Fruit fly (Drosophila melanogaster): Measurements from ENCODE around the gene Csl4.

Csl4 gene

DNA sequence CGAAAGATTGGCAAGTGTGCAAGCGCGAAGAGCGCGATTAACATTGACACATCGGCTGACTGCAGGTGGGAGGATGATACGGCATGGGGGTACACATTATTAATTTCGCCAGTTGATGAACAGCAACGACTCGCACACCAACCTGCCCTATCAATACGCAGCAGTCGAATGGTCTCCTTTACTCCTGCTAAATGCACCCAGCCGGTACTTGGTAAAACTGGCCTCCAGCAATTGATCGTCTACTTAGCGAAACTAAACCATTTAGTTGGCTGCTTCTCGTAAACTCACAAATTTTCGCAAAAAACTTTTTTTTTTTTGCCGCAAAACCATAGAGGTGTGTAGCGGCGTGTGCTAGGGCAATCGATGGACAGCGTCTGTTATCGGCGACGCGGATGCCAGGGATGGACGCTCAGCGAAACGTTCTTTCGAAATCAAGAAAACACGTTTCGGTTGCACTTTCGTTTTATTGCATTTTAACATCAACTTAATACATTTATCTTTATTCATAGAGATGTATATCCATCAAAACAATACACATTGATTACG, 22.8 kb downstream of the Csl4 start, which contains the start of gene Ge-1:
Gene Ge-1 (minus strand): TSS at position 373 of the 546 bp plus-strand sequence.
- TF ChIP-seq CG13204 (GFP tag; optimal IDR thresholded peaks at IDR 0.05) (no peak), gl (tag; optimal IDR thresholded peaks at IDR 0.05) (peak; percentile 2)

DNA sequence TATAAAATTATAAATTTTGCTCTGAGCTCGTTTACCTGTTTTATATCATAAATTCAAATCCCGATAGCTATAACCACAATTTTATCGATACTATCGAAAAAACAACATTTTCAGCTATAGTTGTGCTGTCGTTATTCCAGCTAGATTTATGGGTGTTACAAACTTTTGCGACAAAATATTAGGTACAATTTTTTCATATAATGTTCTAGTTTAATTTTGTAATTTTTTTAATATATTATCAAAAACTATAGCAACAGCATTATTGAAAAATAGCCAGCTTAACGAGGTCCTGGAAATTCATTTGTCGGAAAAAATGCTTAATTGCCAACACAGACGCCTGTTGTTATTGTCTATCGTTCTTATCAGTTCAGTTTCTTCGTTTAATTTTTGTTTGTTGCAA, 32.3 kb downstream of the Csl4 start, which contains the start of gene Wdr59:
Gene Wdr59 (plus strand): TSS at position 334 of the 400 bp plus-strand sequence.
- peak; percentile 42 for TF ChIP-seq CG15710 (tag; optimal IDR thresholded peaks at IDR 0.05)
- TF ChIP-seq D1 (tag; optimal IDR thresholded peaks at IDR 0.05), result peak; percentile 87
- no peak for TF ChIP-seq CG12605 (GFP tag; IDR thresholded peaks at IDR 0.05)
- no peak for TF ChIP-seq EcR (GFP tag; optimal IDR thresholded peaks at IDR 0.05)
- no peak for TF ChIP-seq CG8301 (tag; optimal IDR thresholded peaks at IDR 0.05)
- no peak for TF ChIP-seq Pif1A (GFP tag; optimal IDR thresholded peaks at IDR 0.05)
- TF ChIP-seq CG17806 (tag; optimal IDR thresholded peaks at IDR 0.05), result peak; percentile 39
- no peak for TF ChIP-seq CG8159 (tag; optimal IDR thresholded peaks at IDR 0.05)
- no peak for TF ChIP-seq CG14655 (GFP tag; optimal IDR thresholded peaks at IDR 0.05)
- peak; percentile 37; the same call in 1 of the 2 replicates for TF ChIP-seq CG32121 (GFP tag; IDR thresholded peaks at IDR 0.05)
- TF ChIP-seq CG13204 (GFP tag; optimal IDR thresholded peaks at IDR 0.05), result no peak

DNA sequence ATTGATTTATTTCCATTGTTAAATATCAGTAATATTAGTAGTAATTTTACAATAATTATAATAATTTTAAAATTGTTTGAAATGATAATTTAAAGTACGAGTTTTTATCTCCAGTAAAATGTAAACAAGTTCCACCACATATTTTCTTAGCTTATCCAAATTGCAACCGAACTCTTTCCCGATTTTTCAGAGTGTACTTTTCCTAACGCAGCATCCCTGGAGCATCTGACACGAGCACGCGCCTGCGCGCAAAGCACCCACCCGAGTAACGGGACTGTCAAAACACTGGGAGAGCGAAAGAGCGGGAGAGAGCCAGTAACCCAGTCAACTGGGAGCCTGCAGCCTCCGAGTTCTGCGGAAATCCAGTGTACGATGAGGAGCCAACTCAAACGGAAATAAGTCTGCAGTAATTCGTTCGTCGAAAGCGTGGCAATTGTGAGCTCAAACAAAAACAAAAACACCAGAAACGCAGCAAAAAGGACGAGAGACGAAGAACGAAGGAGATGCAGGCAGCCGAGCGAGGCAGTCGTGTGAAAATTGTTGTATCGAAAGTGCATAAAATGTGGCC, 36.9 kb downstream of the Csl4 start, which contains the start of gene CG16854:
Gene CG16854 (plus strand): TSS at position 365 of the 568 bp plus-strand sequence.
- no peak for TF ChIP-seq CG34367 (tag; optimal IDR thresholded peaks at IDR 0.05)
- no peak for TF ChIP-seq gl (tag; optimal IDR thresholded peaks at IDR 0.05)
- TF ChIP-seq fd96Ca (GFP tag; IDR thresholded peaks at IDR 0.05), result 0 out of 3 replicates have a peak, but pooled peaks have one; percentile 31
- TF ChIP-seq CG4496 (GFP tag; IDR thresholded peaks at IDR 0.05), result 0 out of 3 replicates have a peak, but pooled peaks have one; percentile 7
- no peak for TF ChIP-seq Pif1A (GFP tag; optimal IDR thresholded peaks at IDR 0.05)
- TF ChIP-seq EcR (GFP tag; optimal IDR thresholded peaks at IDR 0.05), result no peak
- no peak for TF ChIP-seq CG13204 (GFP tag; optimal IDR thresholded peaks at IDR 0.05)
- TF ChIP-seq Ets98B (GFP tag; IDR thresholded peaks at IDR 0.05), result no peak
- no peak for TF ChIP-seq D1 (tag; optimal IDR thresholded peaks at IDR 0.05)

DNA sequence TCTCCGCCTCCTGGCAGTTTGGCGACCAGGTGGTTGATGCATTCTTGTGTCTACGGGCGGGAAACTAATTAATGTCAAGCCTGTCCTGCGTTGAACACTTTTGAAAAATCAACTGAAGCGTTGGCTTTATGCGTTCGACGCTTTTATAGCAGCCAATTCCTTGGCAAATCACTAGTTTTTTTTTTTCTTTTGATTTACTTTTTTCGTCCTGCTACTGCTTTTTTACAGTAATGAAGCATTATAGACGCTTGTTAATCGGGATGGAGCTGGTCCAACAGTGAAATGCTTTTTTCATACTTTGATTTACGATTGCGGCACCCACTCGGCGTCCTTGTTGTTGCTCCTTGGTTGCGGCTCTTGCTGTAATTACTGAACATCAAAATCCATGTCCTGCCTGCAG, 38.2 kb downstream of the Csl4 start, which contains the start of gene AstCC:
Gene AstCC (minus strand): TSS at position 101 of the 400 bp plus-strand sequence.
- no peak for TF ChIP-seq CG14655 (GFP tag; optimal IDR thresholded peaks at IDR 0.05)
- TF ChIP-seq CG17806 (tag; optimal IDR thresholded peaks at IDR 0.05), result no peak
- TF ChIP-seq D1 (tag; optimal IDR thresholded peaks at IDR 0.05), result no peak
- no peak for TF ChIP-seq Snoo (tag; optimal IDR thresholded peaks at IDR 0.05)
- no peak for TF ChIP-seq CG32121 (GFP tag; IDR thresholded peaks at IDR 0.05)

DNA sequence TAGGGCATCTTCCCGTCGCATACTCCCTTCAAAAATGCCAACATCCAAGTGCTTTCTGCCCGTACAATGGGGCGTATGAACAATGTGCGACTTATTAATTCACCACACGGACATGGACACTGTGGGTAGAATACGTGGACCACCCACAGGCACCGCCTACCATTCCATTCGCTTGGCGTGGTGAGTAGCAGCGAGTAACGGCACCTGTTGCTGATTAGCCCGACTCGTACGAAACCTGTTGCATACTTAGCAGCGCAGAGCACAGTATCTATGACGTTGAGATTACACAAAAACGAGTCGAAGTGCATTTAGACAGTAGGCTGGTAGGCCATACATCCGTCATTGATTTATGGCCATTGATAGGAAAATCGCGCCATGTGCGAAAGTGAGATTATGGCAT, 41.3 kb downstream of the Csl4 start:
- TF ChIP-seq CG12605 (GFP tag; IDR thresholded peaks at IDR 0.05), result peak; percentile 95
- TF ChIP-seq Snoo (tag; optimal IDR thresholded peaks at IDR 0.05), result no peak
- no peak for TF ChIP-seq fd96Ca (GFP tag; IDR thresholded peaks at IDR 0.05)
- TF ChIP-seq CG32121 (GFP tag; IDR thresholded peaks at IDR 0.05), result no peak
- TF ChIP-seq rn (GFP tag; IDR thresholded peaks at IDR 0.05), result no peak
- no peak for TF ChIP-seq CG17806 (tag; optimal IDR thresholded peaks at IDR 0.05)
- TF ChIP-seq gl (tag; optimal IDR thresholded peaks at IDR 0.05), result no peak
- no peak for TF ChIP-seq CG14655 (GFP tag; optimal IDR thresholded peaks at IDR 0.05)

DNA sequence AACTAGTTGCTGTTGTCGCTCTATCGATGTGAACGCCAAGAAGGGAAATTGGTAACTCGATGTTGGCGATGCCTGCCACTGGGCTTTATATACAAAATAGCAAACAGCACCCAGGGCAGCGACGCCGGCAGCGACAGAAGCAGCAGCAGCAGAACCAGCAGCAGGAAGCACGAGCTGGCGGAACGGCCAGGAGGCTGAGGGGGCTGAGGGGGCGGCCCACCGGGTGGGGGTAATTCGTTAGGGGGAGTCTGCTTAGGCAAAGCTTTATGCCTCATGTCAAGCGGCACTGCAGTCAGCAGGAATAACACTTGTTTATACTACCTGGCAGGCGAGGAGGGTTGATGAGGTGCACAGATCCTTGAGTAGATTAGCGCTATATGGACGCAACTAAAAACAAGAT, 42.0 kb downstream of the Csl4 start, which contains the start of gene AstC:
Gene AstC (minus strand): TSS at position 63 of the 400 bp plus-strand sequence.
- no peak for TF ChIP-seq D1 (tag; optimal IDR thresholded peaks at IDR 0.05)
- TF ChIP-seq CG17806 (tag; optimal IDR thresholded peaks at IDR 0.05), result no peak
- TF ChIP-seq rn (GFP tag; IDR thresholded peaks at IDR 0.05), result no peak
- no peak for TF ChIP-seq Snoo (tag; optimal IDR thresholded peaks at IDR 0.05)
- no peak for TF ChIP-seq gl (tag; optimal IDR thresholded peaks at IDR 0.05)
- TF ChIP-seq CG13204 (GFP tag; optimal IDR thresholded peaks at IDR 0.05), result no peak
- TF ChIP-seq CG8159 (tag; optimal IDR thresholded peaks at IDR 0.05), result no peak
- TF ChIP-seq CG12605 (GFP tag; IDR thresholded peaks at IDR 0.05), result no peak
- TF ChIP-seq CG8301 (tag; optimal IDR thresholded peaks at IDR 0.05), result no peak
- TF ChIP-seq CG9948 (tag; optimal IDR thresholded peaks at IDR 0.05), result no peak
- no peak for TF ChIP-seq CG4496 (GFP tag; IDR thresholded peaks at IDR 0.05)

DNA sequence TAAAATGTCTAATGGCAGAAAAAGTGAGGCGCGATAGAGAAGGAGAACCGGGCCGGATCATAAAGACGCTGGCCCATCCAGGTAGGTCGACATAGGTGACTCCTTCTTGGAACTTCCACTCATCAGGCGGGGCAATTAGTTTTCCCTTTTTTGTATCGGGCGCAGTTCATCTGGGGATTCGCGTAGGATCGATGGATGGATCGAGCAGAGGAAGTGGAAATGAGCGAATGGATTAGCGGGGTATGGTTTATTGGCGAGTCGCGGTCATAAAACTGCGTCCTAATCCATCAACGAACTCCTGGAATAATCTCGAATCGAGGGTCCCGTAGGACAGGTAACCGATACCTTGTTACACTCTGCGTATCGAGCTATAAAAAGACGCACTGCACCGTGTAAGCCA, 48.3 kb downstream of the Csl4 start, which contains the start of gene CG43725:
Gene CG43725 (plus strand): TSS at position 400 of the 400 bp plus-strand sequence.
- TF ChIP-seq CG13204 (GFP tag; optimal IDR thresholded peaks at IDR 0.05), result no peak
- TF ChIP-seq D1 (tag; optimal IDR thresholded peaks at IDR 0.05), result no peak
- no peak for TF ChIP-seq CG12605 (GFP tag; IDR thresholded peaks at IDR 0.05)
- no peak for TF ChIP-seq CG8301 (tag; optimal IDR thresholded peaks at IDR 0.05)
- TF ChIP-seq Pif1B (GFP tag; optimal IDR thresholded peaks at IDR 0.05), result no peak
- no peak for TF ChIP-seq EcR (GFP tag; optimal IDR thresholded peaks at IDR 0.05)
- no peak for TF ChIP-seq CG15710 (tag; optimal IDR thresholded peaks at IDR 0.05)
- TF ChIP-seq fd96Ca (GFP tag; IDR thresholded peaks at IDR 0.05), result no peak
- no peak for TF ChIP-seq CG4496 (GFP tag; IDR thresholded peaks at IDR 0.05)
- no peak for TF ChIP-seq Snoo (tag; optimal IDR thresholded peaks at IDR 0.05)
- TF ChIP-seq CG8159 (tag; optimal IDR thresholded peaks at IDR 0.05), result no peak
- TF ChIP-seq CG14655 (GFP tag; optimal IDR thresholded peaks at IDR 0.05), result no peak
- TF ChIP-seq CG32121 (GFP tag; IDR thresholded peaks at IDR 0.05), result no peak

Measured in whole organism, pupa.